Worm (Caenorhabditis elegans) whole organism, L3 larva: ENCODE data around the gene Y53F4B.25.

Experiments
- aly-2 ChIP-seq: fragments of 150-350 bp; optimal IDR thresholded peaks from 2 replicates; lab custom pipeline; 2014; ENCODE audit warnings: missing biosample characterization, missing genetic modification characterization
- snpc-4 ChIP-seq: fragments of 150-350 bp; optimal IDR thresholded peaks from 2 replicates; lab custom pipeline; 2014; ENCODE audit warnings: missing biosample characterization, missing genetic modification characterization
- tbx-2 ChIP-seq: sonication (generic microtip); optimal IDR thresholded peaks from 2 replicates; lab custom pipeline; 2016; ENCODE audit warnings: mild to moderate bottlenecking, missing genetic modification characterization, missing compliant biosample characterization

DNA sequence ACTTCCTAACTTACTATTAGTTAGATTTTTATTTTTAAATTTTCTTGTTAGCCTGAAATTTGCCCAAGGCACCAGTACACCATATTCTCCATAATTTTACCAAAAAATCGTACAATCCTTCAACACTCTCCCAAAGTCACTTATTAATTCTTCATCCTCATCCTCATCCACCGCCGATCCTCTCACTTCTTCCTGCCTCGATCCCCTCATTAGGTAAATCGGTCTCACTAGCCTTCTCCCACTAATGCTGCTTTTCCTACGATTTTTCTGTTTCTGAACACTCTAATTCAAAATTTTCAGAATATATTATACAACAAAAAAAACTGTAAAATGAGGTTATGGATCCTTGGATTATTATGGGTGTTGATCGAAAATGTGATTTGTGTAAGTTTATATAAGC, at the start of gene Y53F4B.25:
- no peak for TF ChIP-seq snpc-4 (tag; lab: Kevin White, UChicago)
- TF ChIP-seq aly-2 (tag; lab: Kevin White, UChicago) = no peak
- TF ChIP-seq tbx-2 (tag; lab: Kevin White, UChicago) = no peak
